Fruit fly (Drosophila melanogaster) whole organism, embryonic: ENCODE results near the gene Cdc7.

Experiments used
- CG10267 ChIP-seq: fragments of 200-800 bp; sonication (Bioruptor generic); optimal IDR thresholded peaks from 2 replicates; lab custom pipeline; 2018; ENCODE audit warnings: missing biosample characterization, mild to moderate bottlenecking, missing genetic modification characterization, moderate library complexity
- CG12155 ChIP-seq: fragments of 200-800 bp; sonication (Bioruptor generic); optimal IDR thresholded peaks from 3 replicates; lab custom pipeline; 2016; ENCODE audit warnings: missing biosample characterization, missing genetic modification characterization
- CG14441 ChIP-seq: fragments of 200-800 bp; sonication (Bioruptor generic); IDR thresholded peaks from 2 replicates; pipeline ENCODE4 v1.3.6; 2022; ENCODE audit warnings: missing biosample characterization, missing genetic modification characterization
- CG14710 ChIP-seq: fragments of 200-800 bp; sonication (Bioruptor generic); optimal IDR thresholded peaks from 3 replicates; lab custom pipeline; 2019; ENCODE audit warnings: missing biosample characterization, mild to moderate bottlenecking, missing genetic modification characterization, moderate library complexity
- CG16779 ChIP-seq: fragments of 200-800 bp; sonication (Bioruptor generic); IDR thresholded peaks from 2 replicates; pipeline ENCODE4 v1.3.6; 2022; ENCODE audit warnings: missing biosample characterization, missing genetic modification characterization
- CG17802 ChIP-seq: fragments of 200-800 bp; sonication (Bioruptor generic); optimal IDR thresholded peaks from 2 replicates; lab custom pipeline; 2018; ENCODE audit warnings: missing biosample characterization, mild to moderate bottlenecking, missing genetic modification characterization, moderate library complexity
- CG17912 ChIP-seq: fragments of 200-800 bp; sonication (Bioruptor generic); optimal IDR thresholded peaks from 2 replicates; lab custom pipeline; 2018; ENCODE audit warnings: missing biosample characterization, mild to moderate bottlenecking, missing genetic modification characterization
- CG18011 ChIP-seq: fragments of 200-800 bp; sonication (Bioruptor generic); optimal IDR thresholded peaks from 2 replicates; lab custom pipeline; 2017; ENCODE audit warnings: missing biosample characterization, missing genetic modification characterization, mild to moderate bottlenecking, moderate library complexity, missing genotype
- CG18262 ChIP-seq: fragments of 200-800 bp; optimal IDR thresholded peaks from 3 replicates; lab custom pipeline; 2019; ENCODE audit warnings: missing biosample characterization, mild to moderate bottlenecking, missing genetic modification characterization, moderate library complexity
- CG31365 ChIP-seq: fragments of 200-800 bp; sonication (Bioruptor generic); optimal IDR thresholded peaks from 2 replicates; lab custom pipeline; 2018; ENCODE audit warnings: missing biosample characterization, mild to moderate bottlenecking, missing genetic modification characterization
- CG3163 ChIP-seq: fragments of 200-800 bp; sonication (Bioruptor generic); optimal IDR thresholded peaks from 3 replicates; lab custom pipeline; 2016; ENCODE audit warnings: missing biosample characterization, missing genetic modification characterization
- CG33557 ChIP-seq: fragments of 200-800 bp; sonication (Bioruptor generic); optimal IDR thresholded peaks from 2 replicates; lab custom pipeline; 2019; ENCODE audit warnings: missing biosample characterization, mild to moderate bottlenecking, missing genetic modification characterization, moderate library complexity
- CG3847 ChIP-seq: fragments of 200-800 bp; sonication (Bioruptor generic); IDR thresholded peaks from 2 replicates; pipeline ENCODE4 v1.3.6; 2022; ENCODE audit warnings: missing biosample characterization, missing genetic modification characterization
- CG4424 ChIP-seq: fragments of 200-800 bp; sonication (Bioruptor generic); optimal IDR thresholded peaks from 3 replicates; lab custom pipeline; 2016; ENCODE audit warnings: missing biosample characterization, missing genetic modification characterization
- CG7556 ChIP-seq: fragments of 200-800 bp; sonication (Bioruptor generic); optimal IDR thresholded peaks from 2 replicates; lab custom pipeline; 2017; ENCODE audit warnings: missing biosample characterization, mild to moderate bottlenecking, missing genetic modification characterization
- CG7839 ChIP-seq: fragments of 200-800 bp; sonication (Bioruptor generic); optimal IDR thresholded peaks from 3 replicates; lab custom pipeline; 2018; ENCODE audit warnings: missing biosample characterization, mild to moderate bottlenecking, missing genetic modification characterization, moderate library complexity
- CG8478 ChIP-seq: fragments of >200 bp; optimal IDR thresholded peaks from 2 replicates; lab custom pipeline; 2018
- CG8765 ChIP-seq: fragments of 200-800 bp; sonication (Bioruptor generic); IDR thresholded peaks from 2 replicates; pipeline ENCODE4 v1.3.6; 2022; ENCODE audit warnings: missing biosample characterization, missing genetic modification characterization
- CG8944 ChIP-seq: fragments of 200-800 bp; sonication (Bioruptor generic); optimal IDR thresholded peaks from 3 replicates; lab custom pipeline; 2016; ENCODE audit warnings: missing biosample characterization, missing genetic modification characterization
- D ChIP-seq, 2 experiments: fragments of 200-800 bp in 1 of 2; fragments of >200 bp in 1 of 2; sonication (Bioruptor generic) in 1 of 2; optimal IDR thresholded peaks; 2 replicates in 1 of 2; 3 replicates in 1 of 2; lab custom pipeline; 2017; ENCODE audit warnings: mild to moderate bottlenecking in 1 of 2, missing biosample characterization in 1 of 2, missing genetic modification characterization in 1 of 2, missing genetic modification reagents in 1 of 2
- Dip3 ChIP-seq: fragments of 200-800 bp; sonication (Bioruptor generic); optimal IDR thresholded peaks from 3 replicates; lab custom pipeline; 2016; ENCODE audit warnings: missing biosample characterization, missing genetic modification characterization
- Dref ChIP-seq: fragments of 200-800 bp; sonication (Bioruptor generic); IDR thresholded peaks from 2 replicates; pipeline ENCODE4 v1.3.6; 2022; ENCODE audit warnings: missing biosample characterization, missing genetic modification characterization
- Myb ChIP-seq: fragments of 200-800 bp; sonication (Bioruptor generic); optimal IDR thresholded peaks from 2 replicates; lab custom pipeline; 2016; ENCODE audit warnings: missing biosample characterization, missing genetic modification characterization
- NK7.1 ChIP-seq: fragments of 200-800 bp; sonication (Bioruptor generic); optimal IDR thresholded peaks from 3 replicates; lab custom pipeline; 2016; ENCODE audit warnings: missing biosample characterization, missing genetic modification characterization
- Oli ChIP-seq: fragments of 200-800 bp; sonication (Bioruptor generic); optimal IDR thresholded peaks from 2 replicates; lab custom pipeline; 2018; ENCODE audit warnings: missing biosample characterization, mild to moderate bottlenecking, missing genetic modification characterization, moderate library complexity
- Ravus ChIP-seq: fragments of 200-800 bp; sonication (Bioruptor generic); IDR thresholded peaks from 2 replicates; pipeline ENCODE4 v1.3.6; 2022; ENCODE audit warnings: missing biosample characterization, missing genetic modification characterization
- Stat92E ChIP-seq, 3 experiments: fragments of >200 bp in 2 of 3; fragments of 200-800 bp in 1 of 3; sonication (Bioruptor generic) in 1 of 3; optimal IDR thresholded peaks; 2 replicates each; lab custom pipeline; 2017 to 2019; ENCODE audit warnings: missing biosample characterization in 3 of 3, missing genetic modification characterization in 3 of 3, mild to moderate bottlenecking in 1 of 3, moderate library complexity in 1 of 3
- Taf1 ChIP-seq: fragments of 200-800 bp; sonication (Bioruptor generic); IDR thresholded peaks from 2 replicates; pipeline ENCODE4 v1.3.6; 2022; ENCODE audit warnings: missing biosample characterization, missing genetic modification characterization
- ac ChIP-seq: fragments of 200-800 bp; sonication (Bioruptor generic); optimal IDR thresholded peaks from 3 replicates; lab custom pipeline; 2017; ENCODE audit warnings: missing biosample characterization, mild to moderate bottlenecking, missing genetic modification characterization
- ato ChIP-seq: fragments of 200-800 bp; sonication (Bioruptor generic); IDR thresholded peaks from 2 replicates; pipeline ENCODE4 v1.3.6; 2022; ENCODE audit warnings: missing biosample characterization, missing genetic modification characterization; ENCODE audit not compliant: partially characterized antibody
- bab2 ChIP-seq: fragments of 200-800 bp; sonication (Bioruptor generic); optimal IDR thresholded peaks from 2 replicates; lab custom pipeline; 2016; ENCODE audit warnings: missing biosample characterization, missing genetic modification characterization
- da ChIP-seq: fragments of 200-800 bp; sonication (Bioruptor generic); optimal IDR thresholded peaks from 2 replicates; lab custom pipeline; 2016; ENCODE audit warnings: missing biosample characterization, missing genetic modification characterization
- danr ChIP-seq: fragments of 200-800 bp; sonication (Bioruptor generic); IDR thresholded peaks from 2 replicates; pipeline ENCODE4 v1.3.6; 2022; ENCODE audit warnings: missing biosample characterization, missing genetic modification characterization
- disco-r ChIP-seq: fragments of 200-800 bp; sonication (Bioruptor generic); optimal IDR thresholded peaks from 2 replicates; lab custom pipeline; 2016; ENCODE audit warnings: missing biosample characterization, missing genetic modification characterization
- fru ChIP-seq: fragments of >200 bp; optimal IDR thresholded peaks from 2 replicates; lab custom pipeline; 2017
- gcm2 ChIP-seq: fragments of 200-800 bp; sonication (Bioruptor generic); optimal IDR thresholded peaks from 2 replicates; lab custom pipeline; 2016; ENCODE audit warnings: missing biosample characterization, missing genetic modification characterization
- gem ChIP-seq: fragments of 200-800 bp; sonication (Bioruptor generic); optimal IDR thresholded peaks from 2 replicates; lab custom pipeline; 2019; ENCODE audit warnings: missing biosample characterization, mild to moderate bottlenecking, missing genetic modification characterization, moderate library complexity
- gsb-n ChIP-seq: fragments of 200-800 bp; sonication (Bioruptor generic); optimal IDR thresholded peaks from 3 replicates; lab custom pipeline; 2018; ENCODE audit warnings: missing biosample characterization, mild to moderate bottlenecking, missing genetic modification characterization
- hb ChIP-seq: fragments of 200-800 bp; sonication (Bioruptor generic); IDR thresholded peaks from 3 replicates; pipeline ENCODE4 v1.3.6; 2022; ENCODE audit warnings: missing biosample characterization, missing genetic modification characterization; ENCODE audit not compliant: partially characterized antibody
- hkb ChIP-seq, 2 experiments: fragments of 200-800 bp in 1 of 2; fragments of >200 bp in 1 of 2; sonication (Bioruptor generic) in 1 of 2; IDR thresholded peaks in 1 of 2; optimal IDR thresholded peaks in 1 of 2; 2 replicates each; pipeline versions ENCODE4 v1.3.6 to Lab custom; 2017 to 2022; ENCODE audit warnings: missing biosample characterization in 1 of 2, missing genetic modification characterization in 1 of 2
- inv ChIP-seq: fragments of 200-800 bp; sonication (Bioruptor generic); IDR thresholded peaks from 2 replicates; pipeline ENCODE4 v1.3.6; 2022; ENCODE audit warnings: missing biosample characterization, missing genetic modification characterization; ENCODE audit not compliant: partially characterized antibody
- onecut ChIP-seq: fragments of 200-800 bp; sonication (Bioruptor generic); IDR thresholded peaks from 2 replicates; pipeline ENCODE4 v1.3.6; 2022; ENCODE audit warnings: missing biosample characterization, missing genetic modification characterization
- otp ChIP-seq: fragments of 200-800 bp; sonication (Bioruptor generic); IDR thresholded peaks from 3 replicates; pipeline ENCODE4, ENCODE4 v1.3.6; 2022; ENCODE audit warnings: missing biosample characterization, missing genetic modification characterization
- p53 ChIP-seq: fragments of 200-800 bp; sonication (Bioruptor generic); optimal IDR thresholded peaks from 2 replicates; lab custom pipeline; 2016; ENCODE audit warnings: missing biosample characterization, missing genetic modification characterization
- sens ChIP-seq: fragments of 200-800 bp; sonication (Bioruptor generic); peaks from one replicate; lab custom pipeline; 2016; ENCODE audit warnings: missing biosample characterization, missing genetic modification characterization
- slbo ChIP-seq: fragments of 200-800 bp; sonication (Bioruptor generic); IDR thresholded peaks from 2 replicates; pipeline ENCODE4 v1.3.6; 2022; ENCODE audit warnings: missing biosample characterization, missing genetic modification characterization
- sna ChIP-seq: fragments of 200-800 bp; sonication (Bioruptor generic); IDR thresholded peaks from 2 replicates; pipeline ENCODE4 v1.3.6; 2022; ENCODE audit warnings: missing biosample characterization, missing genetic modification characterization; ENCODE audit not compliant: partially characterized antibody
- stwl ChIP-seq: fragments of 200-800 bp; sonication (Bioruptor generic); optimal IDR thresholded peaks from 3 replicates; lab custom pipeline; 2018; ENCODE audit warnings: missing biosample characterization, mild to moderate bottlenecking, missing genetic modification characterization, moderate library complexity

The Cdc7 gene

dm6 chrX:6678635-6679501 is 24.5 kb downstream of the Cdc7 start, which contains the start of gene ND-ASHI (continued):
- TF ChIP-seq stwl (tag; lab: Kevin White, UChicago) = peak; percentile 9
- TF ChIP-seq CG3163 (GFP tag; lab: Kevin White, UChicago) = peak; percentile 60
- TF ChIP-seq CG3847 (GFP tag; lab: Robert Waterston, UW) = peak; percentile 94
- peak; percentile 93 for TF ChIP-seq CG12155
- no peak for TF ChIP-seq hb (GFP tag; lab: Robert Waterston, UW)
- peak; percentile 92 for TF ChIP-seq danr (GFP tag; lab: Robert Waterston, UW)
- TF ChIP-seq inv (GFP tag; lab: Robert Waterston, UW) = no peak
- peak; percentile 93 for TF ChIP-seq bab2
- peak; percentile 45 for TF ChIP-seq Dref (GFP tag; lab: Robert Waterston, UW)
- TF ChIP-seq gcm2 (GFP tag; lab: Kevin White, UChicago) = peak; percentile 93
- TF ChIP-seq fru (lab: Kevin White, UChicago) = no peak
- peak; percentile 98 for TF ChIP-seq sens (GFP tag; lab: Kevin White, UChicago)
- TF ChIP-seq otp (GFP tag; lab: Robert Waterston, UW) = peak; percentile 94
- peak; percentile 99 for TF ChIP-seq CG14441
- peak; percentile 97 for TF ChIP-seq CG7839 (tag; lab: Kevin White, UChicago)
- peak; percentile 94 for TF ChIP-seq CG8765 (GFP tag; lab: Robert Waterston, UW)
- TF ChIP-seq NK7.1 (GFP tag; lab: Kevin White, UChicago) = peak; percentile 78
- peak; percentile 94 for TF ChIP-seq gem (tag; lab: Kevin White, UChicago)
- peak; percentile 83 for TF ChIP-seq CG10267 (tag; lab: Kevin White, UChicago)
- TF ChIP-seq Taf1 (GFP tag; lab: Robert Waterston, UW) = peak; percentile 96
- TF ChIP-seq CG14710 = peak; percentile 79
- peak; percentile 83 for TF ChIP-seq CG8944 (GFP tag; lab: Kevin White, UChicago)
- TF ChIP-seq CG17912 (GFP tag; lab: Kevin White, UChicago) = peak; percentile 69
- peak; percentile 74 for TF ChIP-seq ac (GFP tag; lab: Kevin White, UChicago)
- peak; percentile 79 for TF ChIP-seq Myb (GFP tag; lab: Kevin White, UChicago)
- TF ChIP-seq hkb (optimal IDR thresholded peaks at IDR 0.05; lab: Kevin White, UChicago) = no peak
- peak; percentile 97 for TF ChIP-seq hkb (GFP tag; IDR thresholded peaks at IDR 0.05; lab: Robert Waterston, UW)
- TF ChIP-seq CG17802 (tag; lab: Kevin White, UChicago) = peak; percentile 74
- no peak for TF ChIP-seq Stat92E (GFP tag; optimal IDR thresholded peaks at IDR 0.05; lab: Kevin White, UChicago)
- TF ChIP-seq sna = no peak
- TF ChIP-seq Dip3 (GFP tag; lab: Kevin White, UChicago) = peak; percentile 94
- peak; percentile 84 for TF ChIP-seq CG18011 (GFP tag; lab: Kevin White, UChicago)
- peak; percentile 96 for TF ChIP-seq CG16779
- TF ChIP-seq p53 (GFP tag; lab: Kevin White, UChicago) = peak; percentile 48
- no peak for TF ChIP-seq ato (GFP tag; lab: Robert Waterston, UW)
- TF ChIP-seq CG4424 = peak; percentile 92
- peak; percentile 84 for TF ChIP-seq gsb-n
- peak; percentile 75 for TF ChIP-seq da (GFP tag; lab: Kevin White, UChicago)
- peak; percentile 98 for TF ChIP-seq slbo (GFP tag; lab: Robert Waterston, UW)
- peak; percentile 91 for TF ChIP-seq Oli (tag; lab: Kevin White, UChicago)
- no peak for TF ChIP-seq D (optimal IDR thresholded peaks at IDR 0.05; lab: Kevin White, UChicago)
- TF ChIP-seq D (GFP tag; optimal IDR thresholded peaks at IDR 0.05; lab: Kevin White, UChicago) = peak; percentile 88
- peak; percentile 85 for TF ChIP-seq Ravus (GFP tag; lab: Robert Waterston, UW)
- TF ChIP-seq disco-r (GFP tag; lab: Kevin White, UChicago) = peak; percentile 90
- peak; percentile 81 for TF ChIP-seq CG33557 (GFP tag; lab: Kevin White, UChicago)
- peak; percentile 87 for TF ChIP-seq onecut
- peak; percentile 88 for TF ChIP-seq CG18262 (tag; lab: Kevin White, UChicago)
- TF ChIP-seq CG7556 (GFP tag; lab: Kevin White, UChicago) = peak; percentile 94
- peak; percentile 88 for TF ChIP-seq CG31365 (tag; lab: Kevin White, UChicago)
- TF ChIP-seq CG8478 = no peak
